Worm (Caenorhabditis elegans) whole organism, L2 larva: Measurements from ENCODE around the gene fbxb-24.

Experiments
- C34F6.9 ChIP-seq: fragments of 150-350 bp; optimal IDR thresholded peaks from 2 replicates; lab custom pipeline; 2014; ENCODE audit warnings: missing biosample characterization, missing genetic modification characterization
- F13H6.1 ChIP-seq: sonication (generic microtip); optimal IDR thresholded peaks from 2 replicates; lab custom pipeline; 2016; ENCODE audit warnings: missing genetic modification characterization, missing compliant biosample characterization
- Y55F3AM.14 ChIP-seq: fragments of 200-800 bp; sonication (Bioruptor generic); optimal IDR thresholded peaks from 2 replicates; lab custom pipeline; 2018; ENCODE audit warnings: mild to moderate bottlenecking, missing genetic modification characterization, missing compliant biosample characterization
- ZK546.5 ChIP-seq: sonication (generic microtip); optimal IDR thresholded peaks from 2 replicates; lab custom pipeline; 2017; ENCODE audit warnings: missing biosample characterization, missing genetic modification characterization
- alr-1 ChIP-seq: fragments of 150-350 bp; optimal IDR thresholded peaks from 2 replicates; lab custom pipeline; 2014; ENCODE audit warnings: missing biosample characterization, missing genetic modification characterization
- ama-1 ChIP-seq: fragments of 150-350 bp; optimal IDR thresholded peaks from 2 replicates; lab custom pipeline; 2018; ENCODE audit warnings: inconsistent platforms
- ceh-82 ChIP-seq: fragments of 150-350 bp; optimal IDR thresholded peaks from 2 replicates; lab custom pipeline; 2014; ENCODE audit warnings: missing biosample characterization, missing genetic modification characterization
- crh-2 ChIP-seq: sonication (generic microtip); optimal IDR thresholded peaks from 2 replicates; lab custom pipeline; 2017; ENCODE audit warnings: missing biosample characterization, missing genetic modification characterization
- dmd-4 ChIP-seq: sonication (generic microtip); optimal IDR thresholded peaks from 2 replicates; lab custom pipeline; 2017; ENCODE audit warnings: missing biosample characterization, missing genetic modification characterization
- elt-3 ChIP-seq: sonication (generic microtip); optimal IDR thresholded peaks from 2 replicates; lab custom pipeline; 2017; ENCODE audit warnings: missing biosample characterization, missing genetic modification characterization
- fos-1 ChIP-seq: fragments of 150-350 bp; optimal IDR thresholded peaks from 2 replicates; lab custom pipeline; 2014; ENCODE audit warnings: missing biosample characterization, missing genetic modification characterization
- gmeb-1 ChIP-seq: fragments of 150-350 bp; optimal IDR thresholded peaks from 2 replicates; lab custom pipeline; 2014; ENCODE audit warnings: missing biosample characterization, missing genetic modification characterization
- lin-11 ChIP-seq: fragments of 150-350 bp; sonication (generic microtip); optimal IDR thresholded peaks from 2 replicates; lab custom pipeline; 2014; ENCODE audit warnings: missing biosample characterization, missing genetic modification characterization, inconsistent platforms, mixed read lengths
- lin-13 ChIP-seq: fragments of 150-350 bp; optimal IDR thresholded peaks from 2 replicates; lab custom pipeline; 2014; ENCODE audit warnings: missing biosample characterization, missing genetic modification reagents, missing genetic modification characterization
- lin-39 ChIP-seq: fragments of 150-350 bp; optimal IDR thresholded peaks from 2 replicates; lab custom pipeline; 2014; ENCODE audit warnings: missing biosample characterization, missing genetic modification reagents, missing genetic modification characterization
- lsy-2 ChIP-seq, 2 experiments: fragments of 150-350 bp in 1 of 2; sonication (generic microtip) in 1 of 2; optimal IDR thresholded peaks; 2 replicates each; lab custom pipeline; 2014 to 2017; ENCODE audit warnings: missing biosample characterization in 2 of 2, missing genetic modification characterization in 2 of 2
- mab-5 ChIP-seq: fragments of 150-350 bp; optimal IDR thresholded peaks from 2 replicates; lab custom pipeline; 2014; ENCODE audit warnings: missing biosample characterization, missing genetic modification characterization
- mdl-1 ChIP-seq, 2 experiments: fragments of 150-350 bp in 1 of 2; sonication (generic microtip) in 1 of 2; optimal IDR thresholded peaks; 2 replicates each; lab custom pipeline; 2017; ENCODE audit warnings: missing biosample characterization in 2 of 2, missing genetic modification characterization in 2 of 2
- nhr-10 ChIP-seq: sonication (generic microtip); optimal IDR thresholded peaks from 2 replicates; lab custom pipeline; 2017; ENCODE audit warnings: missing biosample characterization, missing genetic modification characterization
- nhr-11 ChIP-seq: fragments of 150-350 bp; optimal IDR thresholded peaks from 2 replicates; lab custom pipeline; 2014; ENCODE audit warnings: missing biosample characterization, missing genetic modification characterization
- nhr-12 ChIP-seq: fragments of 150-350 bp; optimal IDR thresholded peaks from 2 replicates; lab custom pipeline; 2014; ENCODE audit warnings: missing biosample characterization, missing genetic modification characterization
- nhr-21 ChIP-seq: fragments of 150-350 bp; optimal IDR thresholded peaks from 2 replicates; lab custom pipeline; 2014; ENCODE audit warnings: missing biosample characterization, missing genetic modification characterization
- nhr-23 ChIP-seq: fragments of 150-350 bp; optimal IDR thresholded peaks from 2 replicates; lab custom pipeline; 2014; ENCODE audit warnings: missing biosample characterization, missing genetic modification reagents, missing genetic modification characterization
- nhr-6 ChIP-seq: fragments of 150-350 bp; optimal IDR thresholded peaks from 2 replicates; lab custom pipeline; 2014; ENCODE audit warnings: missing biosample characterization, missing genetic modification characterization
- peb-1 ChIP-seq: fragments of 150-350 bp; optimal IDR thresholded peaks from 2 replicates; lab custom pipeline; 2014; ENCODE audit warnings: missing biosample characterization, missing genetic modification characterization
- sem-4 ChIP-seq: fragments of 150-350 bp; optimal IDR thresholded peaks from 2 replicates; lab custom pipeline; 2014; ENCODE audit warnings: missing biosample characterization, missing genetic modification reagents, missing genetic modification characterization
- skn-1 ChIP-seq: sonication (generic microtip); optimal IDR thresholded peaks from 2 replicates; lab custom pipeline; 2017; ENCODE audit warnings: missing biosample characterization, missing genetic modification characterization
- sma-3 ChIP-seq: sonication (generic microtip); optimal IDR thresholded peaks from 2 replicates; lab custom pipeline; 2016; ENCODE audit warnings: missing genetic modification reagents, missing genetic modification characterization, missing compliant biosample characterization
- sma-9 ChIP-seq, 2 experiments: fragments of 150-350 bp in 1 of 2; sonication (generic microtip) in 1 of 2; optimal IDR thresholded peaks; 2 replicates each; lab custom pipeline; 2014 to 2016; ENCODE audit warnings: missing genetic modification characterization in 2 of 2, mild to moderate bottlenecking in 1 of 2, missing biosample characterization in 1 of 2, missing compliant biosample characterization in 1 of 2, missing genetic modification reagents in 1 of 2, moderate library complexity in 1 of 2
- snpc-4 ChIP-seq: fragments of 150-350 bp; optimal IDR thresholded peaks from 2 replicates; lab custom pipeline; 2014; ENCODE audit warnings: missing biosample characterization, missing genetic modification characterization
- unc-39 ChIP-seq: fragments of 150-350 bp; optimal IDR thresholded peaks from 2 replicates; lab custom pipeline; 2014; ENCODE audit warnings: missing biosample characterization, missing genetic modification characterization
- unc-55 ChIP-seq: fragments of 150-350 bp; sonication (generic microtip); optimal IDR thresholded peaks from 3 replicates; lab custom pipeline; 2014; ENCODE audit warnings: missing biosample characterization, missing genetic modification reagents, missing genetic modification characterization
- unc-62 ChIP-seq: fragments of 150-350 bp; optimal IDR thresholded peaks from 2 replicates; lab custom pipeline; 2014; ENCODE audit warnings: missing biosample characterization, missing genetic modification reagents, missing genetic modification characterization
- zag-1 ChIP-seq: fragments of 150-350 bp; optimal IDR thresholded peaks from 2 replicates; lab custom pipeline; 2014; ENCODE audit warnings: missing biosample characterization, missing genetic modification characterization
- ztf-1 ChIP-seq: fragments of 200-800 bp; sonication (Bioruptor generic); conservative IDR thresholded peaks from 2 replicates; pipeline ENCODE4 v1.3.6; 2022; ENCODE audit warnings: missing genetic modification characterization, missing compliant biosample characterization
- ztf-4 ChIP-seq: fragments of 150-350 bp; optimal IDR thresholded peaks from 2 replicates; lab custom pipeline; 2014; ENCODE audit warnings: missing biosample characterization, missing genetic modification characterization

fbxb-24 gene

DNA sequence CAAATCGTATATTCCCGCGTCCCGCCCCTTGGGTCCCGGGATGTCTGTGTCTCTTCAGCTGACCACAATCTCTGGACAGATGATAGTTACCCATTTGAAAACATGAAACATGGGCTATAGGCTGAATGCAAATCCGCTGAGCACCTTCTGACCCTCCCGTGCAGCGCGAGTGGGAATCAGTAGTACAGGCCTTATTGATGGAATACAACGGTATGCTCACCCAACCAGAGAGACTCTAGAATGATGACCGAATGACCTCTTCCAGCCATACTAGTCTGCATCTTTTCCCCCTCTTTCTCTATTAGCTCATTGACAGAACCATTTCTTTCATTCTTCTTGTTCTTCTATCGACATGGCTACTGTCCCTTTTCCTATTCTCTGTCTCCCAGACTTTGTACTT, 1.6 kb upstream of the fbxb-24 start, which contains the start of gene sdz-33:
sdz-33 (plus strand) TSS at position 301 of the 400 bp plus-strand sequence.
- TF ChIP-seq lin-13 (GFP tag; lab: Kevin White, UChicago): no peak
- TF ChIP-seq alr-1: no peak
- no peak for TF ChIP-seq elt-3

- no peak for TF ChIP-seq C34F6.9
- TF ChIP-seq fos-1 (tag; lab: Kevin White, UChicago): no peak
- no peak for TF ChIP-seq nhr-21 (tag; lab: Kevin White, UChicago)
- no peak for TF ChIP-seq unc-39 (tag; lab: Kevin White, UChicago)
- no peak for TF ChIP-seq lin-39
- no peak for TF ChIP-seq unc-62 (GFP tag; lab: Kevin White, UChicago)
- TF ChIP-seq ZK546.5 (tag; lab: Kevin White, UChicago): no peak
- TF ChIP-seq mdl-1 (tag; optimal IDR thresholded peaks at IDR 0.05; lab: Kevin White, UChicago): no peak
- no peak for TF ChIP-seq snpc-4
- TF ChIP-seq zag-1 (tag; lab: Kevin White, UChicago): no peak
- TF ChIP-seq nhr-11 (tag; lab: Kevin White, UChicago): no peak
- TF ChIP-seq sma-9 (GFP tag; optimal IDR thresholded peaks at IDR 0.05; lab: Kevin White, UChicago): no peak
- no peak for TF ChIP-seq sma-9 (tag; optimal IDR thresholded peaks at IDR 0.05; lab: Kevin White, UChicago)
- no peak for TF ChIP-seq lsy-2 (tag; optimal IDR thresholded peaks at IDR 0.05; lab: Kevin White, UChicago)
- no peak for TF ChIP-seq ztf-1 (GFP tag; lab: Robert Waterston, UW)
- no peak for TF ChIP-seq nhr-23 (tag; lab: Kevin White, UChicago)
- no peak for TF ChIP-seq nhr-10 (tag; lab: Kevin White, UChicago)
Measured at ce11 chrIII:11909778-11910177, 1.0 kb downstream of the fbxb-24 start, which contains the start of gene faah-4. faah-4 (minus strand) TSS chrIII:11909878.

ce11 chrIII:11914220-11914619, 5.5 kb downstream of the fbxb-24 start, which contains the start of gene Y56A3A.16:
Y56A3A.16 (minus strand) TSS chrIII:11914320.
- TF ChIP-seq sem-4 (tag; lab: Kevin White, UChicago) (no peak), fos-1 (tag; lab: Kevin White, UChicago) (no peak), lin-39 (no peak), dmd-4 (tag; lab: Kevin White, UChicago) (no peak), crh-2 (tag; lab: Kevin White, UChicago) (no peak), peb-1 (tag; lab: Kevin White, UChicago) (no peak), ztf-4 (no peak), mab-5 (no peak), nhr-6 (tag; lab: Kevin White, UChicago) (no peak), mdl-1 (tag; optimal IDR thresholded peaks at IDR 0.05; lab: Kevin White, UChicago) (no peak), alr-1 (no peak), ama-1 (lab: Kevin White, UChicago) (no peak), nhr-11 (tag; lab: Kevin White, UChicago) (no peak), elt-3 (no peak), C34F6.9 (no peak), Y55F3AM.14 (GFP tag; lab: Kevin White, UChicago) (no peak), nhr-10 (tag; lab: Kevin White, UChicago) (no peak)

DNA sequence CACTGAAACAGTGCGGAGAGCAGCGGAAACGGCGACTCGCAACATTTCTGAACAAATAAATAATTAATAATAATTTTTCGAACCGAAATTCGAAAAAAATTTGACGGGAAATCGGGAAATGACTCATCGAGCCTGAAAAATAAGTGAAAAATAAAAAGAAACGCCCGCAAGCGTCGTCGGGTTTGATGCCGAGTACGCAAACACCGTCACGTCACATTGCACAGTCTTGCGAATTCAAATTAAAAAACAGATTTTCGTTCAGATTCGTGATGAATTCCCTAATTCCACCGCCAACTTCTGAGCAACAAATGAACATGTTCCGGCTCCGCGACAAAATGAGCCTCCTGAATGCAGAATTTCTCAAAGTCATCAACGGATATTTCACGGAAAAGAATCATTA, 6.9 kb downstream of the fbxb-24 start, which contains the start of the genes ndab-1 and npp-16:
ndab-1 (minus strand) TSS at position 47 of the 400 bp plus-strand sequence.
npp-16 (plus strand) TSS at position 263 of the 400 bp plus-strand sequence.
- TF ChIP-seq unc-55 (GFP tag; lab: Kevin White, UChicago): peak; percentile 56
- TF ChIP-seq C34F6.9: peak; percentile 7
- peak; percentile 41 to 55 for TF ChIP-seq lsy-2 (tag; optimal IDR thresholded peaks at IDR 0.05; lab: Kevin White, UChicago)
- TF ChIP-seq gmeb-1: peak; percentile 49
- TF ChIP-seq lin-13 (GFP tag; lab: Kevin White, UChicago): peak; percentile 27
- TF ChIP-seq fos-1 (tag; lab: Kevin White, UChicago): peak; percentile 12
- TF ChIP-seq mab-5: no peak
- peak; percentile 11 for TF ChIP-seq F13H6.1 (tag; lab: Kevin White, UChicago)
- TF ChIP-seq lin-11 (tag; lab: Kevin White, UChicago): no peak

- TF ChIP-seq skn-1 (tag; lab: Kevin White, UChicago) (no peak), nhr-12 (tag; lab: Kevin White, UChicago) (no peak), ama-1 (lab: Kevin White, UChicago) (no peak), ceh-82 (tag; lab: Kevin White, UChicago) (no peak), sma-3 (GFP tag; lab: Kevin White, UChicago) (no peak)
Measured at ce11 chrIII:11916260-11916659, 7.5 kb downstream of the fbxb-24 start.
